Worm (Caenorhabditis elegans) whole organism, midembryonic: Measurements from ENCODE around the gene ZK154.5.
A peak's percentile ranks its signal among the peaks of the same experiment; 100 is the strongest.

Experiments used
- T22C8.4 ChIP-seq: fragments of 200-800 bp; sonication (Bioruptor generic); IDR thresholded peaks from 2 replicates; pipeline ENCODE4 v1.3.6; 2022; ENCODE audit warnings: missing genetic modification characterization, missing compliant biosample characterization
- cog-1 ChIP-seq: sonication (generic microtip); optimal IDR thresholded peaks from 2 replicates; lab custom pipeline; 2016; ENCODE audit warnings: missing genetic modification characterization, missing compliant biosample characterization
- flt-1 ChIP-seq: fragments of 200-800 bp; sonication (Bioruptor generic); IDR thresholded peaks from 2 replicates; pipeline ENCODE4 v1.3.6; 2022; ENCODE audit warnings: missing genetic modification characterization, missing compliant biosample characterization
- klf-2 ChIP-seq: fragments of 200-800 bp; sonication (Bioruptor generic); conservative IDR thresholded peaks from 2 replicates; pipeline ENCODE4 v1.3.6; 2022; ENCODE audit warnings: missing genetic modification reagents, missing genetic modification characterization, missing compliant biosample characterization
- med-1 ChIP-seq: sonication (generic microtip); optimal IDR thresholded peaks from 2 replicates; lab custom pipeline; 2017; ENCODE audit warnings: missing genetic modification characterization, mild to moderate bottlenecking, missing compliant biosample characterization, antibody characterized with exemption, missing genetic modification reagents; ENCODE audit not compliant: insufficient read depth
- ref-1 ChIP-seq: fragments of 200-800 bp; sonication (Bioruptor generic); conservative IDR thresholded peaks from 2 replicates; pipeline ENCODE4 v1.3.6; 2022; ENCODE audit warnings: missing genetic modification reagents, missing genetic modification characterization, missing compliant biosample characterization
- tab-1 ChIP-seq: fragments of 200-800 bp; sonication (Bioruptor generic); IDR thresholded peaks from 2 replicates; pipeline ENCODE4 v1.3.6; 2022; ENCODE audit warnings: missing genetic modification characterization, missing compliant biosample characterization
- ztf-23 ChIP-seq: fragments of 200-800 bp; sonication (Bioruptor generic); IDR thresholded peaks from 2 replicates; pipeline ENCODE4 v1.3.6; 2022; ENCODE audit warnings: missing genetic modification reagents, missing genetic modification characterization, missing compliant biosample characterization
- ztf-29 ChIP-seq: fragments of 200-800 bp; sonication (Bioruptor generic); IDR thresholded peaks from 2 replicates; pipeline ENCODE4 v1.3.6; 2022; ENCODE audit warnings: missing genetic modification reagents, missing genetic modification characterization, missing compliant biosample characterization

The ZK154.5 gene

ce11 chrX:7815230-7815629 is 27.5 kb upstream of the ZK154.5 start:
- TF ChIP-seq tab-1 (GFP tag; lab: Robert Waterston, UW) (no peak), ztf-23 (GFP tag; lab: Robert Waterston, UW) (no peak), ref-1 (no peak), cog-1 (tag; lab: Kevin White, UChicago) (no peak), flt-1 (GFP tag; lab: Robert Waterston, UW) (no peak), med-1 (no peak), klf-2 (GFP tag; lab: Robert Waterston, UW) (no peak), ztf-29 (GFP tag; lab: Robert Waterston, UW) (no peak), T22C8.4 (no peak)

- TF ChIP-seq ztf-29 (GFP tag; lab: Robert Waterston, UW), result no peak
Observed at ce11 chrX:7814747-7815146, 27.0 kb upstream of the ZK154.5 start.

ce11 chrX:7810991-7811390 is 23.3 kb upstream of the ZK154.5 start:
- TF ChIP-seq med-1, result no peak

ce11 chrX:7809352-7810196 is 21.8 kb upstream of the ZK154.5 start:
- TF ChIP-seq flt-1 (GFP tag; lab: Robert Waterston, UW), result peak; percentile 70; the same call in 1 of the 2 replicates
- no peak for TF ChIP-seq med-1
- no peak for TF ChIP-seq ztf-29 (GFP tag; lab: Robert Waterston, UW)
- TF ChIP-seq cog-1 (tag; lab: Kevin White, UChicago), result peak; percentile 75
- peak; percentile 74 for TF ChIP-seq ztf-23 (GFP tag; lab: Robert Waterston, UW)
- TF ChIP-seq klf-2 (GFP tag; lab: Robert Waterston, UW), result no peak
- TF ChIP-seq ref-1, result no peak
- no peak for TF ChIP-seq T22C8.4
- no peak for TF ChIP-seq tab-1 (GFP tag; lab: Robert Waterston, UW)

ce11 chrX:7808388-7808787 is 20.7 kb upstream of the ZK154.5 start:
- no peak for TF ChIP-seq ztf-29 (GFP tag; lab: Robert Waterston, UW)
- TF ChIP-seq flt-1 (GFP tag; lab: Robert Waterston, UW), result no peak
- no peak for TF ChIP-seq cog-1 (tag; lab: Kevin White, UChicago)

- TF ChIP-seq med-1 (no peak), flt-1 (GFP tag; lab: Robert Waterston, UW) (no peak), klf-2 (GFP tag; lab: Robert Waterston, UW) (no peak), T22C8.4 (no peak), ztf-29 (GFP tag; lab: Robert Waterston, UW) (no peak), ref-1 (no peak), ztf-23 (GFP tag; lab: Robert Waterston, UW) (no peak), tab-1 (GFP tag; lab: Robert Waterston, UW) (no peak), cog-1 (tag; lab: Kevin White, UChicago) (no peak)
Observed at ce11 chrX:7800370-7800769, 12.6 kb upstream of the ZK154.5 start.

ce11 chrX:7799680-7800079 is 11.9 kb upstream of the ZK154.5 start, which contains the start of gene gpx-7:
TSS of gene gpx-7 (minus strand) at chrX:7799780.
- no peak for TF ChIP-seq T22C8.4

- TF ChIP-seq ztf-23 (GFP tag; lab: Robert Waterston, UW) (0 out of 2 replicates have a peak, but pooled peaks have one; percentile 16), ztf-29 (GFP tag; lab: Robert Waterston, UW) (no peak), cog-1 (tag; lab: Kevin White, UChicago) (peak; percentile 9)
Observed at ce11 chrX:7798248-7799020, 10.7 kb upstream of the ZK154.5 start, which contains the start of gene adm-4. TSS of gene adm-4 (minus strand) at chrX:7798298.

- peak; percentile 62 for TF ChIP-seq tab-1 (GFP tag; lab: Robert Waterston, UW)
- TF ChIP-seq ref-1, result 0 out of 2 replicates have a peak, but pooled peaks have one; percentile 12
- TF ChIP-seq cog-1 (tag; lab: Kevin White, UChicago), result no peak
- TF ChIP-seq med-1, result no peak
- TF ChIP-seq klf-2 (GFP tag; lab: Robert Waterston, UW), result 0 out of 2 replicates have a peak, but pooled peaks have one; percentile 8
- TF ChIP-seq flt-1 (GFP tag; lab: Robert Waterston, UW), result peak; percentile 68; the same call in 1 of the 2 replicates
- peak; percentile 75 for TF ChIP-seq ztf-23 (GFP tag; lab: Robert Waterston, UW)
- no peak for TF ChIP-seq ztf-29 (GFP tag; lab: Robert Waterston, UW)
- TF ChIP-seq T22C8.4, result 0 out of 2 replicates have a peak, but pooled peaks have one; percentile 42
Observed at ce11 chrX:7794306-7794743, 6.6 kb upstream of the ZK154.5 start.

ce11 chrX:7793377-7794041 is 5.8 kb upstream of the ZK154.5 start, which contains the start of gene ZK154.6:
TSS of gene ZK154.6 (minus strand) at chrX:7793563.
- peak; percentile 59 for TF ChIP-seq T22C8.4
- TF ChIP-seq med-1, result no peak
